Fruit fly (Drosophila melanogaster) whole organism, embryonic: ENCODE results near the gene Rad9.

Experiments used
- BEAF-32 ChIP-seq: fragments of 200-800 bp; sonication (Bioruptor generic); optimal IDR thresholded peaks from 3 replicates; lab custom pipeline; 2017; ENCODE audit warnings: missing biosample characterization, missing genetic modification characterization, mild to moderate bottlenecking, moderate library complexity, missing genetic modification reagents
- CG10543 ChIP-seq: fragments of 200-800 bp; sonication (Bioruptor generic); optimal IDR thresholded peaks from 3 replicates; lab custom pipeline; 2017; ENCODE audit warnings: missing biosample characterization, mild to moderate bottlenecking, missing genetic modification characterization, moderate library complexity
- CG11085 ChIP-seq: fragments of 200-800 bp; sonication (Bioruptor generic); IDR thresholded peaks from 2 replicates; pipeline ENCODE4 v1.3.6; 2022; ENCODE audit warnings: missing biosample characterization, missing genetic modification characterization
- CG13287 ChIP-seq: fragments of 200-800 bp; sonication (Bioruptor generic); IDR thresholded peaks from 2 replicates; pipeline ENCODE4 v1.3.6; 2022; ENCODE audit warnings: missing biosample characterization, missing genetic modification characterization; ENCODE audit not compliant: partially characterized antibody
- CG15514 ChIP-seq: fragments of 200-800 bp; sonication (Bioruptor generic); optimal IDR thresholded peaks from 3 replicates; lab custom pipeline; 2017; ENCODE audit warnings: missing biosample characterization, missing genetic modification characterization, mild to moderate bottlenecking, moderate library complexity, missing genetic modification reagents
- CG16813 ChIP-seq: fragments of 200-800 bp; sonication (Bioruptor generic); IDR thresholded peaks from 3 replicates; pipeline ENCODE4 v1.3.6; 2022; ENCODE audit warnings: missing biosample characterization, missing genetic modification characterization; ENCODE audit not compliant: partially characterized antibody
- CG17829 ChIP-seq: fragments of 200-800 bp; optimal IDR thresholded peaks from 2 replicates; lab custom pipeline; 2019; ENCODE audit warnings: missing biosample characterization, mild to moderate bottlenecking, missing genetic modification characterization, moderate library complexity
- CG18599 ChIP-seq: fragments of 200-800 bp; sonication (Bioruptor generic); optimal IDR thresholded peaks from 3 replicates; lab custom pipeline; 2017; ENCODE audit warnings: missing biosample characterization, missing genetic modification characterization, mild to moderate bottlenecking, moderate library complexity, missing genetic modification reagents
- CG2120 ChIP-seq: fragments of 200-800 bp; sonication (Bioruptor generic); optimal IDR thresholded peaks from 3 replicates; lab custom pipeline; 2016; ENCODE audit warnings: missing biosample characterization, missing genetic modification characterization
- CG3281 ChIP-seq: fragments of 200-800 bp; sonication (Bioruptor generic); optimal IDR thresholded peaks from 3 replicates; lab custom pipeline; 2017; ENCODE audit warnings: missing biosample characterization, mild to moderate bottlenecking, missing genetic modification characterization
- CG42726 ChIP-seq: fragments of 200-800 bp; sonication (Bioruptor generic); IDR thresholded peaks from 2 replicates; pipeline ENCODE4 v1.3.6; 2022; ENCODE audit warnings: missing biosample characterization, missing genetic modification characterization; ENCODE audit not compliant: partially characterized antibody
- CG6272 ChIP-seq: fragments of 200-800 bp; sonication (Bioruptor generic); IDR thresholded peaks from 2 replicates; pipeline ENCODE4 v1.3.6; 2022; ENCODE audit warnings: missing biosample characterization, missing genetic modification characterization
- CG6791 ChIP-seq: fragments of 200-800 bp; sonication (Bioruptor generic); IDR thresholded peaks from 3 replicates; pipeline ENCODE4 v1.3.6; 2022; ENCODE audit warnings: missing biosample characterization, missing genetic modification characterization; ENCODE audit not compliant: partially characterized antibody
- CG6854 ChIP-seq: fragments of 200-800 bp; sonication (Bioruptor generic); optimal IDR thresholded peaks from 3 replicates; lab custom pipeline; 2017; ENCODE audit warnings: missing biosample characterization, mild to moderate bottlenecking, missing genetic modification characterization
- CG7963 ChIP-seq: fragments of 200-800 bp; sonication (Bioruptor generic); IDR thresholded peaks from 3 replicates; pipeline ENCODE4 v1.3.6; 2022; ENCODE audit warnings: missing biosample characterization, missing genetic modification characterization; ENCODE audit not compliant: partially characterized antibody
- CG7987 ChIP-seq: fragments of 200-800 bp; sonication (Bioruptor generic); optimal IDR thresholded peaks from 2 replicates; lab custom pipeline; 2018; ENCODE audit warnings: missing biosample characterization, mild to moderate bottlenecking, missing genetic modification characterization, moderate library complexity
- CG8478 ChIP-seq: fragments of >200 bp; optimal IDR thresholded peaks from 2 replicates; lab custom pipeline; 2018
- CG8924 ChIP-seq: fragments of 200-800 bp; optimal IDR thresholded peaks from 3 replicates; lab custom pipeline; 2019; ENCODE audit warnings: missing biosample characterization, mild to moderate bottlenecking, missing genetic modification characterization, moderate library complexity
- Dll ChIP-seq: fragments of 200-800 bp; sonication (Bioruptor generic); IDR thresholded peaks from 4 replicates; pipeline ENCODE4 v1.3.6; 2022; ENCODE audit warnings: missing biosample characterization, missing genetic modification characterization; ENCODE audit not compliant: partially characterized antibody
- Doc2 ChIP-seq: fragments of 200-800 bp; sonication (Bioruptor generic); IDR thresholded peaks from 2 replicates; pipeline ENCODE4 v1.3.6; 2022; ENCODE audit warnings: missing biosample characterization, missing genetic modification characterization
- Doc3 ChIP-seq: fragments of 200-800 bp; sonication (Bioruptor generic); IDR thresholded peaks from 3 replicates; pipeline ENCODE4 v1.3.6; 2022; ENCODE audit warnings: missing biosample characterization, missing genetic modification characterization; ENCODE audit not compliant: partially characterized antibody
- Dp ChIP-seq: fragments of 200-800 bp; sonication (Bioruptor generic); optimal IDR thresholded peaks from 2 replicates; lab custom pipeline; 2018; ENCODE audit warnings: missing biosample characterization, mild to moderate bottlenecking, missing genetic modification characterization, moderate library complexity
- Dref ChIP-seq: fragments of 200-800 bp; sonication (Bioruptor generic); IDR thresholded peaks from 2 replicates; pipeline ENCODE4 v1.3.6; 2022; ENCODE audit warnings: missing biosample characterization, missing genetic modification characterization
- E2f2 ChIP-seq: fragments of 200-800 bp; sonication (Bioruptor generic); IDR thresholded peaks from 2 replicates; pipeline ENCODE4 v1.3.6; 2022; ENCODE audit warnings: missing biosample characterization, missing genetic modification characterization
- Ets97D ChIP-seq: fragments of 200-800 bp; sonication (Bioruptor generic); optimal IDR thresholded peaks from 3 replicates; lab custom pipeline; 2016; ENCODE audit warnings: missing biosample characterization, missing genetic modification characterization
- HmgZ ChIP-seq: fragments of 200-800 bp; sonication (Bioruptor generic); optimal IDR thresholded peaks from 2 replicates; lab custom pipeline; 2018; ENCODE audit warnings: missing biosample characterization, mild to moderate bottlenecking, missing genetic modification characterization
- Med ChIP-seq: fragments of 200-800 bp; sonication (Bioruptor generic); peaks from one replicate; lab custom pipeline; 2016; ENCODE audit warnings: missing biosample characterization, missing genetic modification characterization, mild to moderate bottlenecking, inconsistent platforms, moderate library complexity
- Nf-YC ChIP-seq: fragments of 200-800 bp; optimal IDR thresholded peaks from 3 replicates; lab custom pipeline; 2019; ENCODE audit warnings: missing biosample characterization, mild to moderate bottlenecking, missing genetic modification characterization, moderate library complexity
- Ravus ChIP-seq: fragments of 200-800 bp; sonication (Bioruptor generic); IDR thresholded peaks from 2 replicates; pipeline ENCODE4 v1.3.6; 2022; ENCODE audit warnings: missing biosample characterization, missing genetic modification characterization
- Xrp1 ChIP-seq: fragments of 200-800 bp; sonication (Bioruptor generic); IDR thresholded peaks from 2 replicates; pipeline ENCODE4 v1.3.6; 2022; ENCODE audit warnings: missing biosample characterization, missing genetic modification characterization
- ac ChIP-seq: fragments of 200-800 bp; sonication (Bioruptor generic); optimal IDR thresholded peaks from 3 replicates; lab custom pipeline; 2017; ENCODE audit warnings: missing biosample characterization, mild to moderate bottlenecking, missing genetic modification characterization
- ap ChIP-seq: fragments of 200-800 bp; sonication (Bioruptor generic); IDR thresholded peaks from 2 replicates; pipeline ENCODE4 v1.3.6; 2022; ENCODE audit warnings: missing biosample characterization, missing genetic modification characterization
- chinmo ChIP-seq: fragments of 200-800 bp; sonication (Bioruptor generic); IDR thresholded peaks from 4 replicates; pipeline ENCODE4 v1.3.6; 2022; ENCODE audit warnings: missing biosample characterization, missing genetic modification characterization; ENCODE audit not compliant: partially characterized antibody
- chm ChIP-seq: fragments of 200-800 bp; sonication (Bioruptor generic); IDR thresholded peaks from 2 replicates; pipeline ENCODE4 v1.3.6; 2022; ENCODE audit warnings: missing biosample characterization, missing genetic modification characterization
- crp ChIP-seq, 2 experiments: fragments of 200-800 bp; sonication (Bioruptor generic); optimal IDR thresholded peaks; 2 replicates in 1 of 2; 3 replicates in 1 of 2; lab custom pipeline; 2017; ENCODE audit warnings: missing biosample characterization in 2 of 2, missing genetic modification characterization in 2 of 2, mild to moderate bottlenecking in 1 of 2, moderate library complexity in 1 of 2
- ewg ChIP-seq: fragments of 200-800 bp; sonication (Bioruptor generic); optimal IDR thresholded peaks from 3 replicates; lab custom pipeline; 2017; ENCODE audit warnings: mild to moderate bottlenecking, missing biosample characterization, missing genetic modification reagents, missing genetic modification characterization
- gce ChIP-seq: fragments of 200-800 bp; sonication (Bioruptor generic); IDR thresholded peaks from 3 replicates; pipeline ENCODE4 v1.3.6; 2022; ENCODE audit warnings: missing biosample characterization, missing genetic modification characterization
- grn ChIP-seq: fragments of 200-800 bp; sonication (Bioruptor generic); optimal IDR thresholded peaks from 3 replicates; lab custom pipeline; 2017; ENCODE audit warnings: missing biosample characterization, missing genetic modification characterization
- hbn ChIP-seq: fragments of 200-800 bp; sonication (Bioruptor generic); IDR thresholded peaks from 2 replicates; pipeline ENCODE4 v1.3.6; 2022; ENCODE audit warnings: missing biosample characterization, missing genetic modification characterization; ENCODE audit not compliant: partially characterized antibody
- kah ChIP-seq: fragments of 200-800 bp; sonication (Bioruptor generic); optimal IDR thresholded peaks from 2 replicates; lab custom pipeline; 2018; ENCODE audit warnings: missing biosample characterization, mild to moderate bottlenecking, missing genetic modification characterization
- knrl ChIP-seq: fragments of 200-800 bp; sonication (Bioruptor generic); IDR thresholded peaks from 3 replicates; pipeline ENCODE4 v1.3.6; 2022; ENCODE audit warnings: missing biosample characterization, missing genetic modification characterization; ENCODE audit not compliant: partially characterized antibody
- lbe ChIP-seq: fragments of 200-800 bp; sonication (Bioruptor generic); optimal IDR thresholded peaks from 2 replicates; lab custom pipeline; 2016; ENCODE audit warnings: missing biosample characterization, mild to moderate bottlenecking, missing genetic modification characterization
- lilli ChIP-seq: fragments of 200-800 bp; sonication (Bioruptor generic); optimal IDR thresholded peaks from 3 replicates; lab custom pipeline; 2016; ENCODE audit warnings: missing biosample characterization, missing genetic modification characterization
- nmo ChIP-seq: fragments of 200-800 bp; sonication (Bioruptor generic); optimal IDR thresholded peaks from 2 replicates; lab custom pipeline; 2018; ENCODE audit warnings: missing biosample characterization, mild to moderate bottlenecking, missing genetic modification characterization, moderate library complexity
- pzg ChIP-seq: fragments of 200-800 bp; sonication (Bioruptor generic); optimal IDR thresholded peaks from 3 replicates; lab custom pipeline; 2018; ENCODE audit warnings: missing biosample characterization, mild to moderate bottlenecking, missing genetic modification characterization, moderate library complexity
- sens ChIP-seq: fragments of 200-800 bp; sonication (Bioruptor generic); peaks from one replicate; lab custom pipeline; 2016; ENCODE audit warnings: missing biosample characterization, missing genetic modification characterization
- sob ChIP-seq: fragments of 200-800 bp; sonication (Bioruptor generic); IDR thresholded peaks from 2 replicates; pipeline ENCODE4 v1.3.6; 2022; ENCODE audit warnings: missing biosample characterization, missing genetic modification characterization
- tna ChIP-seq: fragments of 200-800 bp; sonication (Bioruptor generic); IDR thresholded peaks from 2 replicates; pipeline ENCODE4 v1.3.6; 2022; ENCODE audit warnings: missing biosample characterization, missing genetic modification characterization; ENCODE audit not compliant: partially characterized antibody
- trem ChIP-seq: fragments of 200-800 bp; optimal IDR thresholded peaks from 3 replicates; lab custom pipeline; 2019; ENCODE audit warnings: missing biosample characterization, mild to moderate bottlenecking, missing genetic modification characterization, moderate library complexity

Rad9 gene

DNA sequence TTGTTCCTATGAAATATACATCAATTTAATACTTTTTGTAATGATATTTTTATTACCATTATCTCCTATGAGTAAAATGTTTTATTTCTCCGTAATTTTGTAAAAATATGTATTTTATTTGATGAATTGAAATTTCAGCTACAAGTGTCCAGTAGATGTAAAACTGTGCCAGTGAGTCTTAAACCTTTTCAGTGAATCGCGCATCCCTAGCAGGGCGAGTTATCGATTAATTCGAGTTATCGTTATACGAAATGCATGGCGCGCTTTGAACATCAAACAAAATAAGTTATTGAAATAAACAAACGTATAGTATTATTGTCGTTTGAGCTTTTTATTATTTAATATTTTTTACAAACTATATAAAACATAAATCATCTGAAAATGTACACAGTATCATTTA lies 44.0 kb downstream of the Rad9 start (continued):
- TF ChIP-seq Nf-YC (tag; lab: Kevin White, UChicago) (peak; percentile 31), CG7987 (GFP tag; lab: Kevin White, UChicago) (no peak), E2f2 (GFP tag; lab: Robert Waterston, UW) (peak; percentile 98), Dp (peak; percentile 99), sob (GFP tag; lab: Robert Waterston, UW) (0 out of 2 replicates have a peak, but pooled peaks have one; percentile 21), ap (GFP tag; lab: Robert Waterston, UW) (no peak), Med (GFP tag; lab: Kevin White, UChicago) (peak; percentile 53), BEAF-32 (GFP tag; lab: Kevin White, UChicago) (peak; percentile 64), lbe (GFP tag; lab: Kevin White, UChicago) (peak; percentile 17), sens (GFP tag; lab: Kevin White, UChicago) (peak; percentile 43), Dref (GFP tag; lab: Robert Waterston, UW) (peak; percentile 98), grn (no peak), kah (GFP tag; lab: Kevin White, UChicago) (peak; percentile 99), knrl (GFP tag; lab: Robert Waterston, UW) (peak; percentile 70), CG8924 (tag; lab: Kevin White, UChicago) (no peak), CG13287 (GFP tag; lab: Robert Waterston, UW) (peak; percentile 83), trem (tag; lab: Kevin White, UChicago) (peak; percentile 42), CG15514 (peak; percentile 20), chm (GFP tag; lab: Robert Waterston, UW) (no peak), gce (GFP tag; lab: Robert Waterston, UW) (no peak), CG17829 (peak; percentile 1), CG42726 (GFP tag; lab: Robert Waterston, UW) (peak; percentile 77; the same call in 1 of the 2 replicates), Doc3 (peak; percentile 58), CG10543 (GFP tag; lab: Kevin White, UChicago) (no peak), CG18599 (no peak), CG6791 (peak; percentile 86), CG8478 (no peak), CG7963 (GFP tag; lab: Robert Waterston, UW) (peak; percentile 59), hbn (peak; percentile 54), CG11085 (no peak), lilli (peak; percentile 8), ac (GFP tag; lab: Kevin White, UChicago) (no peak), CG2120 (GFP tag; lab: Kevin White, UChicago) (peak; percentile 7), HmgZ (tag; lab: Kevin White, UChicago) (peak; percentile 57), crp (GFP tag; optimal IDR thresholded peaks at IDR 0.05; lab: Kevin White, UChicago) (no peak), CG6272 (GFP tag; lab: Robert Waterston, UW) (no peak), Dll (GFP tag; lab: Robert Waterston, UW) (peak; percentile 67; the same call in 3 of the 4 replicates), CG3281 (GFP tag; lab: Kevin White, UChicago) (no peak), tna (GFP tag; lab: Robert Waterston, UW) (peak; percentile 60; the same call in 1 of the 2 replicates), Doc2 (GFP tag; lab: Robert Waterston, UW) (no peak), ewg (GFP tag; lab: Kevin White, UChicago) (no peak), Xrp1 (no peak), CG6854 (peak; percentile 74), chinmo (peak; percentile 69; the same call in 1 of the 4 replicates), CG16813 (GFP tag; lab: Robert Waterston, UW) (peak; percentile 60), nmo (peak; percentile 24), Ets97D (GFP tag; lab: Kevin White, UChicago) (peak; percentile 26), Ravus (no peak), pzg (GFP tag; lab: Kevin White, UChicago) (peak; percentile 67)
